Worm (Caenorhabditis elegans) whole organism, L4 larva: Measurements from ENCODE around the gene ZK643.2.
A peak's percentile ranks its signal among the peaks of the same experiment; 100 is the strongest.

ENCODE experiments used
- F37D6.2 ChIP-seq: sonication (generic microtip); optimal IDR thresholded peaks from 2 replicates; lab custom pipeline; 2016; ENCODE audit warnings: mild to moderate bottlenecking, missing genetic modification characterization, missing compliant biosample characterization
- Y75B8A.6 ChIP-seq: fragments of 200-800 bp; sonication (Bioruptor generic); IDR thresholded peaks from 2 replicates; pipeline ENCODE4 v1.3.6; 2022; ENCODE audit warnings: missing genetic modification reagents, missing genetic modification characterization, missing compliant biosample characterization
- aha-1 ChIP-seq: fragments of 150-350 bp; peaks from one replicate; lab custom pipeline; 2014; ENCODE audit warnings: missing biosample characterization, missing genetic modification characterization
- arid-1 ChIP-seq: fragments of 200-800 bp; sonication (Bioruptor generic); conservative IDR thresholded peaks from 2 replicates; pipeline ENCODE4 v1.3.6; 2022; ENCODE audit warnings: missing genetic modification reagents, missing genetic modification characterization, missing compliant biosample characterization
- ceh-20 ChIP-seq: fragments of 200-800 bp; sonication (Bioruptor generic); IDR thresholded peaks from 2 replicates; pipeline ENCODE4 v1.3.6; 2022; ENCODE audit warnings: missing genetic modification reagents, missing genetic modification characterization, missing compliant biosample characterization
- ceh-32 ChIP-seq: sonication (generic microtip); optimal IDR thresholded peaks from 2 replicates; lab custom pipeline; 2016; ENCODE audit warnings: mild to moderate bottlenecking, missing genetic modification characterization, missing compliant biosample characterization; ENCODE audit not compliant: poor library complexity
- ceh-44 ChIP-seq: fragments of 200-800 bp; sonication (Bioruptor generic); IDR thresholded peaks from 2 replicates; pipeline ENCODE4 v1.3.6; 2022; ENCODE audit warnings: missing genetic modification reagents, missing genetic modification characterization, missing compliant biosample characterization
- ceh-62 ChIP-seq: sonication (generic microtip); optimal IDR thresholded peaks from 2 replicates; lab custom pipeline; 2017; ENCODE audit warnings: missing biosample characterization, missing genetic modification characterization
- cey-2 ChIP-seq: sonication (generic microtip); optimal IDR thresholded peaks from 3 replicates; lab custom pipeline; 2017; ENCODE audit warnings: missing genetic modification characterization, mild to moderate bottlenecking, missing compliant biosample characterization, antibody characterized with exemption, borderline replicate concordance; ENCODE audit not compliant: insufficient read depth
- daf-19 ChIP-seq: fragments of 200-800 bp; sonication (Bioruptor generic); conservative IDR thresholded peaks from 2 replicates; pipeline ENCODE4 v1.3.6; 2022; ENCODE audit warnings: missing genetic modification characterization, missing compliant biosample characterization
- dpl-1 ChIP-seq: fragments of 150-350 bp; optimal IDR thresholded peaks from 2 replicates; lab custom pipeline; 2014; ENCODE audit warnings: missing biosample characterization, missing genetic modification reagents, missing genetic modification characterization
- egl-43 ChIP-seq: fragments of 200-800 bp; sonication (Bioruptor generic); IDR thresholded peaks from 2 replicates; pipeline ENCODE4 v1.3.6; 2022; ENCODE audit warnings: missing genetic modification reagents, missing genetic modification characterization, missing compliant biosample characterization
- hif-1 ChIP-seq, 2 experiments: sonication (generic microtip); optimal IDR thresholded peaks; 2 replicates each; lab custom pipeline; 2016 to 2017; ENCODE audit warnings: missing compliant biosample characterization in 2 of 2, missing genetic modification characterization in 2 of 2, missing genetic modification reagents in 2 of 2, missing genotype in 2 of 2, mild to moderate bottlenecking in 1 of 2
- hlh-11 ChIP-seq: fragments of 200-800 bp; sonication (Bioruptor generic); optimal IDR thresholded peaks from 2 replicates; lab custom pipeline; 2018; ENCODE audit warnings: mild to moderate bottlenecking, missing genetic modification characterization, missing compliant biosample characterization
- hmg-1.1 ChIP-seq: fragments of 200-800 bp; sonication (Bioruptor generic); IDR thresholded peaks from 2 replicates; pipeline ENCODE4 v1.3.6; 2022; ENCODE audit warnings: missing genetic modification reagents, missing genetic modification characterization, missing compliant biosample characterization
- lin-29 ChIP-seq: fragments of 200-800 bp; sonication (Bioruptor generic); IDR thresholded peaks from 2 replicates; pipeline ENCODE4 v1.3.6; 2022; ENCODE audit warnings: missing genetic modification reagents, missing genetic modification characterization, missing compliant biosample characterization
- lin-38 ChIP-seq: fragments of 200-800 bp; sonication (Bioruptor generic); IDR thresholded peaks from 2 replicates; pipeline ENCODE4 v1.3.6; 2022; ENCODE audit warnings: missing genetic modification reagents, missing genetic modification characterization, missing compliant biosample characterization
- lir-3 ChIP-seq: sonication (generic microtip); optimal IDR thresholded peaks from 2 replicates; lab custom pipeline; 2016; ENCODE audit warnings: mild to moderate bottlenecking, missing genetic modification characterization, missing compliant biosample characterization
- mdl-1 ChIP-seq, 2 experiments: fragments of 150-350 bp in 1 of 2; sonication (generic microtip) in 1 of 2; optimal IDR thresholded peaks; 2 replicates each; lab custom pipeline; 2014 to 2017; ENCODE audit warnings: missing biosample characterization in 2 of 2, missing genetic modification characterization in 2 of 2
- mep-1 ChIP-seq: fragments of 150-350 bp; sonication (generic microtip); optimal IDR thresholded peaks from 3 replicates; lab custom pipeline; 2014; ENCODE audit warnings: missing biosample characterization, missing genetic modification characterization
- mes-2 ChIP-seq: sonication (generic microtip); optimal IDR thresholded peaks from 2 replicates; lab custom pipeline; 2016; ENCODE audit warnings: missing genotype, mild to moderate bottlenecking, missing genetic modification characterization, missing compliant biosample characterization; ENCODE audit not compliant: poor library complexity, severe bottlenecking
- mxl-2 ChIP-seq: fragments of 200-800 bp; sonication (Bioruptor generic); conservative IDR thresholded peaks from 2 replicates; pipeline ENCODE4 v1.3.6; 2022; ENCODE audit warnings: missing genetic modification reagents, missing genetic modification characterization, missing compliant biosample characterization
- mxl-3 ChIP-seq: fragments of 200-800 bp; sonication (Bioruptor generic); optimal IDR thresholded peaks from 2 replicates; lab custom pipeline; 2018; ENCODE audit warnings: mild to moderate bottlenecking, missing genetic modification characterization, missing compliant biosample characterization
- nhr-25 ChIP-seq: sonication (generic microtip); optimal IDR thresholded peaks from 2 replicates; lab custom pipeline; 2017; ENCODE audit warnings: missing genetic modification characterization, mild to moderate bottlenecking, missing compliant biosample characterization, antibody characterized with exemption, moderate library complexity, borderline replicate concordance; ENCODE audit not compliant: insufficient read depth
- nhr-42 ChIP-seq: fragments of 200-800 bp; sonication (Bioruptor generic); IDR thresholded peaks from 2 replicates; pipeline ENCODE4 v1.3.6; 2022; ENCODE audit warnings: missing genetic modification characterization, missing compliant biosample characterization
- nhr-76 ChIP-seq: fragments of 150-350 bp; optimal IDR thresholded peaks from 2 replicates; lab custom pipeline; 2014; ENCODE audit warnings: missing biosample characterization, missing genetic modification characterization
- pha-4 ChIP-seq, 2 experiments: fragments of 150-350 bp in 1 of 2; fragments of 200-800 bp in 1 of 2; sonication (Bioruptor generic) in 1 of 2; IDR thresholded peaks in 1 of 2; optimal IDR thresholded peaks in 1 of 2; 2 replicates each; pipeline versions ENCODE4 v1.3.6 to Lab custom; 2014 to 2022; ENCODE audit warnings: missing genetic modification characterization in 2 of 2, missing genetic modification reagents in 2 of 2, missing biosample characterization in 1 of 2, missing compliant biosample characterization in 1 of 2
- rbr-2 ChIP-seq: sonication (generic microtip); optimal IDR thresholded peaks from 2 replicates; lab custom pipeline; 2016; ENCODE audit warnings: missing genotype, missing genetic modification characterization, missing compliant biosample characterization
- saeg-2 ChIP-seq: fragments of 200-800 bp; sonication (Bioruptor generic); IDR thresholded peaks from 2 replicates; pipeline ENCODE4 v1.3.6; 2022; ENCODE audit warnings: missing genetic modification reagents, missing genetic modification characterization, missing compliant biosample characterization
- set-16 ChIP-seq: fragments of 200-800 bp; sonication (Bioruptor generic); IDR thresholded peaks from 2 replicates; pipeline ENCODE4 v1.3.6; 2022; ENCODE audit warnings: missing genetic modification reagents, missing genetic modification characterization, missing compliant biosample characterization
- skn-1 ChIP-seq: fragments of 150-350 bp; optimal IDR thresholded peaks from 2 replicates; lab custom pipeline; 2014; ENCODE audit warnings: missing biosample characterization, missing genetic modification characterization
- tag-97 ChIP-seq: fragments of 200-800 bp; sonication (Bioruptor generic); IDR thresholded peaks from 2 replicates; pipeline ENCODE4 v1.3.6; 2022; ENCODE audit warnings: missing genetic modification characterization, missing compliant biosample characterization
- tra-1 ChIP-seq: fragments of 200-800 bp; sonication (Bioruptor generic); IDR thresholded peaks from 2 replicates; pipeline ENCODE4 v1.3.6; 2022; ENCODE audit warnings: missing genetic modification reagents, missing genetic modification characterization, missing compliant biosample characterization
- unc-62 ChIP-seq, 3 experiments: fragments of 150-350 bp in 1 of 3; sonication (generic microtip); optimal IDR thresholded peaks in 2 of 3; peaks in 1 of 3; 1 replicate in 1 of 3; 2 replicates in 2 of 3; lab custom pipeline; 2014 to 2017; ENCODE audit warnings: missing biosample characterization in 3 of 3, missing genetic modification characterization in 3 of 3, missing genetic modification reagents in 3 of 3, missing genotype in 1 of 3
- vab-7 ChIP-seq: fragments of 200-800 bp; sonication (Bioruptor generic); IDR thresholded peaks from 2 replicates; pipeline ENCODE4 v1.3.6; 2022; ENCODE audit warnings: missing genetic modification reagents, missing genetic modification characterization, missing compliant biosample characterization
- zip-2 ChIP-seq: fragments of 150-350 bp; optimal IDR thresholded peaks from 2 replicates; lab custom pipeline; 2014; ENCODE audit warnings: missing biosample characterization, missing genetic modification characterization
- ztf-7 ChIP-seq: fragments of 150-350 bp; optimal IDR thresholded peaks from 2 replicates; lab custom pipeline; 2014; ENCODE audit warnings: missing biosample characterization, missing genetic modification characterization

The ZK643.2 gene

ce11 chrIII:8961993-8962392 is 5.7 kb downstream of the ZK643.2 start, which contains the start of gene grl-25:
TSS of gene grl-25 (plus strand) at chrIII:8962293.
- no peak for TF ChIP-seq nhr-76 (tag; lab: Kevin White, UChicago)
- TF ChIP-seq mxl-2 (GFP tag; lab: Robert Waterston, UW) = no peak
- TF ChIP-seq, all 104 proteins: peak for 0

- TF ChIP-seq pha-4 (GFP tag; IDR thresholded peaks at IDR 0.05; lab: Robert Waterston, UW) (peak; percentile 98; the same call in 1 of the 2 replicates), pha-4 (tag; optimal IDR thresholded peaks at IDR 0.05; lab: Kevin White, UChicago) (no peak), rbr-2 (tag; lab: Kevin White, UChicago) (no peak), set-16 (GFP tag; lab: Robert Waterston, UW) (peak; percentile 99), egl-43 (GFP tag; lab: Robert Waterston, UW) (0 out of 2 replicates have a peak, but pooled peaks have one; percentile 16), hlh-11 (tag; lab: Kevin White, UChicago) (no peak), lir-3 (tag; lab: Kevin White, UChicago) (no peak)
- TF ChIP-seq, all 104 proteins: peak for 3
Observed at ce11 chrIII:8962475-8962874, 6.1 kb downstream of the ZK643.2 start.

ce11 chrIII:8964684-8965283 is 8.4 kb downstream of the ZK643.2 start:
- TF ChIP-seq unc-62 (GFP tag; optimal IDR thresholded peaks at IDR 0.05 in 1 of 2; lab: Kevin White, UChicago) = peak in 1 of 2 experiments; percentile 15
- TF ChIP-seq unc-62 (tag; optimal IDR thresholded peaks at IDR 0.05; lab: Kevin White, UChicago) = no peak
- TF ChIP-seq tag-97 = no peak
- TF ChIP-seq nhr-25 = no peak
- TF ChIP-seq lir-3 (tag; lab: Kevin White, UChicago) = no peak
- peak; percentile 69; the same call in 1 of the 2 replicates for TF ChIP-seq pha-4 (GFP tag; IDR thresholded peaks at IDR 0.05; lab: Robert Waterston, UW)
- no peak for TF ChIP-seq pha-4 (tag; optimal IDR thresholded peaks at IDR 0.05; lab: Kevin White, UChicago)
- TF ChIP-seq lin-38 = no peak
- no peak for TF ChIP-seq vab-7
- no peak for TF ChIP-seq mdl-1 (tag; optimal IDR thresholded peaks at IDR 0.05; lab: Kevin White, UChicago)
- peak; percentile 96 for TF ChIP-seq set-16 (GFP tag; lab: Robert Waterston, UW)
- TF ChIP-seq ceh-44 (GFP tag; lab: Robert Waterston, UW) = no peak

- no peak for TF ChIP-seq cey-2
- TF ChIP-seq mes-2 (tag; lab: Kevin White, UChicago) = peak; percentile 91
- peak in 1 of 2 experiments; percentile 22 for TF ChIP-seq hif-1 (tag; optimal IDR thresholded peaks at IDR 0.05; lab: Kevin White, UChicago)
- peak; percentile 29 for TF ChIP-seq dpl-1 (GFP tag; lab: Kevin White, UChicago)
Observed at ce11 chrIII:8967639-8968038, 11.3 kb downstream of the ZK643.2 start, which contains the start of the genes bud-13 and rpap-2. TSS of gene bud-13 (minus strand) at chrIII:8967727. TSS of gene rpap-2 (plus strand) at chrIII:8967967.

ce11 chrIII:8971255-8972020 is 15.1 kb downstream of the ZK643.2 start, which contains the start of the genes eif-3.D and R08D7.4:
TSS of gene eif-3.D (minus strand) at chrIII:8971578.
TSS of gene R08D7.4 (plus strand) at chrIII:8971892.
- TF ChIP-seq hmg-1.1 = peak; percentile 57; the same call in 1 of the 2 replicates
- no peak for TF ChIP-seq Y75B8A.6 (GFP tag; lab: Robert Waterston, UW)
- TF ChIP-seq zip-2 = no peak
- peak; percentile 64 for TF ChIP-seq mep-1
- no peak for TF ChIP-seq ceh-20 (GFP tag; lab: Robert Waterston, UW)
- no peak for TF ChIP-seq F37D6.2 (tag; lab: Kevin White, UChicago)
- TF ChIP-seq dpl-1 (GFP tag; lab: Kevin White, UChicago) = peak; percentile 69
- TF ChIP-seq mxl-3 = peak; percentile 13
- no peak for TF ChIP-seq nhr-76 (tag; lab: Kevin White, UChicago)
- TF ChIP-seq ceh-62 (tag; lab: Kevin White, UChicago) = no peak
- TF ChIP-seq ceh-32 = no peak
- peak; percentile 51 for TF ChIP-seq hlh-11 (tag; lab: Kevin White, UChicago)
- peak; percentile 65 for TF ChIP-seq aha-1 (tag; lab: Kevin White, UChicago)
- TF ChIP-seq daf-19 = no peak
- TF ChIP-seq tra-1 (GFP tag; lab: Robert Waterston, UW) = no peak
- TF ChIP-seq ztf-7 (tag; lab: Kevin White, UChicago) = peak; percentile 34
- TF ChIP-seq skn-1 (tag; lab: Kevin White, UChicago) = no peak
- TF ChIP-seq lin-29 (GFP tag; lab: Robert Waterston, UW) = no peak
- no peak for TF ChIP-seq saeg-2 (GFP tag; lab: Robert Waterston, UW)
- TF ChIP-seq lin-38 = peak; percentile 70
- no peak for TF ChIP-seq nhr-42 (GFP tag; lab: Robert Waterston, UW)
- peak; percentile 52; the same call in 1 of the 2 replicates for TF ChIP-seq arid-1 (GFP tag; lab: Robert Waterston, UW)
- TF ChIP-seq vab-7 = no peak
